Fruit fly (Drosophila melanogaster): ENCODE data around the gene CG12402.

DNA sequence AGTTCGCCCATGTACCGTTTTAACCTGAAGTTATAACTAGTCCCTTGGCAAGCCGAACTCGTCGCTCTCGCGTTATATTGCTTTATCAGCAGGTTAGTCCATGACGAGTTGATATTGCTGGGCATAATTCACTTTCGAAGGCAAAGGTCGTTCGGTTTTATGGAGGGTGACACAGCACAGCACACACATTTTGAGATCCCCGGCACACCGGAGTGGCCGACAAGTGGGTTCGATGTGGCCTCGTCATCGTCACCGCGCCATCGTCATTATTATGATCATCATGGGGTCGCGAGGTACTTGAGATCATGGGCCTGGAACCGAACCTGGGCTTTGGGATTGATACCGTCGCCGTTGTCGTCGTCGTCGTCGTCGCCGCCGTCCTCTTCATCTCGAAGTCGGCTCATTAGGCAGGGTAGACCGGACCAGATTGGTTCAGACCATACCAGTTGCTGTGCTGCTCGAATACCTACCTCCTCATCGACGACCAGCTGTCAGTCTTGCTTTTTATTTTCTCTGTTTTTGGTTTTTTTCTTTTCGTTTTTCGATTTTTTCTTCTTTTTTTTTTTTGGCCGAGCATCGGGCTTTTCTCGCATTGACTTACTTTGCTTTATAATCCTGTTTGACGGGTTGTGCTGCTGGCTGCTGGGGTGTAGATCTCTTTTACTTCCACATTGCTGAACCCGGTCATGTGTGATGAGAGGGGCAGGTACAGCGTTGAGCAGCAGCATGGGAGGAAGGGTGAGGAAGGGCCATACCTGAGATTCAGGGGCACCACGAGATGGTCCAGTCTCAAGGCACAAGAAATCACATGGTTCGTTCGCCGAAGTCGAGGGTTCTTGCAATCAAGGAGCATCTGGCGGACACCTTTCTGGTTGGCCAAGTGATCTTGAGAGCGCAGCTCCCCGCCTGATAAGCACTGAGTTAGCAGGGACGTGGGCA lies 46.8 kb downstream of the CG12402 start:
- TF ChIP-seq Pif1B (GFP tag; optimal IDR thresholded peaks at IDR 0.05) (peak; percentile 94), CG17806 (tag; optimal IDR thresholded peaks at IDR 0.05) (peak; percentile 86), rn (GFP tag; IDR thresholded peaks at IDR 0.05) (peak; percentile 77)
